Worm (Caenorhabditis elegans): ENCODE results near the gene T05G5.4.

DNA sequence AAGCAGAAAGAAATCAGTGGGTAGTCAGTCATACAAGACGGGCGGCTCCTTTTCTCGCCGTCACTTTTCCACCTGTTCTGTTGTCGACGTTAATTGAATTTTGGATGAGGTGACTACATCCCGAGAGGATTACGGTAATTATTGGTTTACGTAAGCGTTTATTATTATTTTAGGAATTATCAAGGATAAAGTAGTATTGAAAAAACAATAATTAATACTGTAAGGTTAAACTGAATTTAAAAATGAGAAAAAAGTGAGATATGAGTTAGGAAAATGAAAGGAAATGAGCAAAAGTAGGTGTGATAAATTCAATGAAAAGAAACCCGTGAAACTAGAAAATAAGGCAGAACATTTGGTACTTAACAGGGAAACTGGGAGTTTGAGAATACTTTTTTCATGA is 9.8 kb upstream of the T05G5.4 start, which contains the start of gene hlh-4:
- TF ChIP-seq hlh-13 (GFP tag; optimal IDR thresholded peaks at IDR 0.05) (no peak), ceh-18 (tag; optimal IDR thresholded peaks at IDR 0.05) (no peak), ttx-3 (tag; optimal IDR thresholded peaks at IDR 0.05) (no peak), nfya-1 (tag; optimal IDR thresholded peaks at IDR 0.05) (no peak), ceh-19 (GFP tag; optimal IDR thresholded peaks at IDR 0.05) (no peak), nhr-232 (tag; optimal IDR thresholded peaks at IDR 0.05) (no peak)
